Fruit fly (Drosophila melanogaster) whole organism, embryonic: Measurements from ENCODE around the gene Best2.

Experiments
- B-H2 ChIP-seq: fragments of 200-800 bp; sonication (Bioruptor generic); optimal IDR thresholded peaks from 2 replicates; lab custom pipeline; 2018; ENCODE audit warnings: missing biosample characterization, mild to moderate bottlenecking, missing genetic modification characterization
- CG10979 ChIP-seq: fragments of 200-800 bp; sonication (Bioruptor generic); optimal IDR thresholded peaks from 2 replicates; lab custom pipeline; 2018; ENCODE audit warnings: missing biosample characterization, mild to moderate bottlenecking, missing genetic modification characterization, moderate library complexity
- CG11247 ChIP-seq: fragments of 200-800 bp; sonication (Bioruptor generic); IDR thresholded peaks from 2 replicates; pipeline ENCODE4 v1.3.6; 2022; ENCODE audit warnings: missing biosample characterization, missing genetic modification characterization
- CG11504 ChIP-seq: fragments of 200-800 bp; sonication (Bioruptor generic); optimal IDR thresholded peaks from 3 replicates; lab custom pipeline; 2019; ENCODE audit warnings: missing biosample characterization, mild to moderate bottlenecking, missing genetic modification characterization, moderate library complexity
- CG12071 ChIP-seq: fragments of 200-800 bp; sonication (Bioruptor generic); optimal IDR thresholded peaks from 3 replicates; lab custom pipeline; 2018; ENCODE audit warnings: missing biosample characterization, mild to moderate bottlenecking, missing genetic modification characterization
- CG12769 ChIP-seq: fragments of 200-800 bp; sonication (Bioruptor generic); optimal IDR thresholded peaks from 2 replicates; lab custom pipeline; 2019; ENCODE audit warnings: missing biosample characterization, mild to moderate bottlenecking, missing genetic modification characterization, moderate library complexity
- CG2120 ChIP-seq: fragments of 200-800 bp; sonication (Bioruptor generic); optimal IDR thresholded peaks from 3 replicates; lab custom pipeline; 2016; ENCODE audit warnings: missing biosample characterization, missing genetic modification characterization
- CG2199 ChIP-seq: fragments of 200-800 bp; sonication (Bioruptor generic); IDR thresholded peaks from 3 replicates; pipeline ENCODE4 v1.3.6; 2022; ENCODE audit warnings: missing biosample characterization, missing genetic modification characterization
- CG2712 ChIP-seq: fragments of 200-800 bp; optimal IDR thresholded peaks from 3 replicates; lab custom pipeline; 2019; ENCODE audit warnings: missing biosample characterization, mild to moderate bottlenecking, missing genetic modification characterization, moderate library complexity
- CG31388 ChIP-seq: fragments of 200-800 bp; sonication (Bioruptor generic); optimal IDR thresholded peaks from 2 replicates; lab custom pipeline; 2016; ENCODE audit warnings: missing biosample characterization, missing genetic modification characterization
- CG32532 ChIP-seq: fragments of 200-800 bp; sonication (Bioruptor generic); IDR thresholded peaks from 2 replicates; pipeline ENCODE4 v1.3.6; 2022; ENCODE audit warnings: missing biosample characterization, missing genetic modification characterization
- CG34422 ChIP-seq: fragments of 200-800 bp; sonication (Bioruptor generic); IDR thresholded peaks from 3 replicates; pipeline ENCODE4 v1.3.6; 2022; ENCODE audit warnings: missing biosample characterization, missing genetic modification characterization
- CG5180 ChIP-seq: fragments of 200-800 bp; sonication (Bioruptor generic); optimal IDR thresholded peaks from 3 replicates; lab custom pipeline; 2017; ENCODE audit warnings: missing biosample characterization, missing genetic modification characterization, mild to moderate bottlenecking, moderate library complexity, missing genetic modification reagents
- CG6813 ChIP-seq: fragments of 200-800 bp; sonication (Bioruptor generic); optimal IDR thresholded peaks from 2 replicates; lab custom pipeline; 2017; ENCODE audit warnings: missing biosample characterization, missing genetic modification characterization, mild to moderate bottlenecking, moderate library complexity, missing genetic modification reagents
- CG7745 ChIP-seq: fragments of 200-800 bp; sonication (Bioruptor generic); optimal IDR thresholded peaks from 2 replicates; lab custom pipeline; 2018; ENCODE audit warnings: missing biosample characterization, mild to moderate bottlenecking, missing genetic modification characterization, moderate library complexity
- CrebB ChIP-seq: fragments of 200-800 bp; sonication (Bioruptor generic); optimal IDR thresholded peaks from 3 replicates; lab custom pipeline; 2018; ENCODE audit warnings: missing biosample characterization, mild to moderate bottlenecking, missing genetic modification characterization
- Eip74EF ChIP-seq, 2 experiments: fragments of 200-800 bp in 1 of 2; fragments of >200 bp in 1 of 2; sonication (Bioruptor generic) in 1 of 2; optimal IDR thresholded peaks; 2 replicates each; lab custom pipeline; 2017 to 2019; ENCODE audit warnings: missing biosample characterization in 2 of 2, missing genetic modification characterization in 2 of 2, mild to moderate bottlenecking in 1 of 2, moderate library complexity in 1 of 2
- Gug ChIP-seq: fragments of 200-800 bp; sonication (Bioruptor generic); IDR thresholded peaks from 4 replicates; pipeline ENCODE4 v1.3.6; 2022; ENCODE audit warnings: missing biosample characterization, missing genetic modification characterization
- Hsf ChIP-seq: fragments of 200-800 bp; sonication (Bioruptor generic); optimal IDR thresholded peaks from 3 replicates; lab custom pipeline; 2016; ENCODE audit warnings: missing biosample characterization, missing genetic modification characterization
- Jarid2 ChIP-seq: fragments of 200-800 bp; sonication (Bioruptor generic); optimal IDR thresholded peaks from 3 replicates; lab custom pipeline; 2017; ENCODE audit warnings: mild to moderate bottlenecking, missing biosample characterization, missing genetic modification reagents, missing genetic modification characterization
- Oli ChIP-seq: fragments of 200-800 bp; sonication (Bioruptor generic); optimal IDR thresholded peaks from 2 replicates; lab custom pipeline; 2018; ENCODE audit warnings: missing biosample characterization, mild to moderate bottlenecking, missing genetic modification characterization, moderate library complexity
- Opbp ChIP-seq: fragments of 200-800 bp; sonication (Bioruptor generic); IDR thresholded peaks from 3 replicates; pipeline ENCODE4 v1.3.6; 2022; ENCODE audit warnings: missing biosample characterization, missing genetic modification characterization; ENCODE audit not compliant: partially characterized antibody
- Pdp1 ChIP-seq, 2 experiments: fragments of 200-800 bp; sonication (Bioruptor generic); optimal IDR thresholded peaks; 3 replicates each; lab custom pipeline; 2016; ENCODE audit warnings: missing biosample characterization in 2 of 2, missing genetic modification characterization in 2 of 2, mild to moderate bottlenecking in 1 of 2, moderate library complexity in 1 of 2
- TFAM ChIP-seq: fragments of 200-800 bp; sonication (Bioruptor generic); optimal IDR thresholded peaks from 2 replicates; lab custom pipeline; 2017; ENCODE audit warnings: missing biosample characterization, missing genetic modification characterization, inconsistent platforms
- Trl ChIP-seq, 3 experiments: fragments of >200 bp in 2 of 3; fragments of 200-800 bp in 1 of 3; sonication (Bioruptor generic) in 1 of 3; optimal IDR thresholded peaks; 2 replicates in 1 of 3; 3 replicates in 2 of 3; lab custom pipeline; 2016 to 2017; ENCODE audit warnings: missing biosample characterization in 1 of 3, missing genetic modification characterization in 1 of 3
- ara ChIP-seq: fragments of 200-800 bp; sonication (Bioruptor generic); IDR thresholded peaks from 2 replicates; pipeline ENCODE4 v1.3.6; 2022; ENCODE audit warnings: missing biosample characterization, missing genetic modification characterization
- az2 ChIP-seq: fragments of 200-800 bp; sonication (Bioruptor generic); optimal IDR thresholded peaks from 3 replicates; lab custom pipeline; 2016; ENCODE audit warnings: missing biosample characterization, missing genetic modification characterization
- bsh ChIP-seq, 2 experiments: fragments of 200-800 bp; sonication (Bioruptor generic); optimal IDR thresholded peaks; 2 replicates each; lab custom pipeline; 2017 to 2018; ENCODE audit warnings: mild to moderate bottlenecking in 2 of 2, missing biosample characterization in 2 of 2, missing genetic modification characterization in 2 of 2, moderate library complexity in 1 of 2
- chinmo ChIP-seq: fragments of 200-800 bp; sonication (Bioruptor generic); IDR thresholded peaks from 4 replicates; pipeline ENCODE4 v1.3.6; 2022; ENCODE audit warnings: missing biosample characterization, missing genetic modification characterization; ENCODE audit not compliant: partially characterized antibody
- chn ChIP-seq: fragments of 200-800 bp; sonication (Bioruptor generic); optimal IDR thresholded peaks from 2 replicates; lab custom pipeline; 2016; ENCODE audit warnings: missing biosample characterization, missing genetic modification characterization
- ci ChIP-seq: fragments of 200-800 bp; sonication (Bioruptor generic); IDR thresholded peaks from 3 replicates; pipeline ENCODE4 v1.3.6; 2022; ENCODE audit warnings: missing biosample characterization, missing genetic modification characterization
- dysf ChIP-seq: fragments of 200-800 bp; sonication (Bioruptor generic); IDR thresholded peaks from 3 replicates; pipeline ENCODE4 v1.3.6; 2022; ENCODE audit warnings: missing biosample characterization, missing genetic modification characterization
- fru ChIP-seq: fragments of >200 bp; optimal IDR thresholded peaks from 2 replicates; lab custom pipeline; 2017
- gsb ChIP-seq: fragments of 200-800 bp; sonication (Bioruptor generic); IDR thresholded peaks from 2 replicates; pipeline ENCODE4 v1.3.6; 2022; ENCODE audit warnings: missing biosample characterization, missing genetic modification characterization
- hth ChIP-seq: fragments of >200 bp; optimal IDR thresholded peaks from 2 replicates; lab custom pipeline; 2017; ENCODE audit warnings: inconsistent platforms
- kni ChIP-seq: fragments of 200-800 bp; sonication (Bioruptor generic); optimal IDR thresholded peaks from 3 replicates; lab custom pipeline; 2017; ENCODE audit warnings: mild to moderate bottlenecking, missing biosample characterization, missing genetic modification reagents, missing genetic modification characterization
- lilli ChIP-seq: fragments of 200-800 bp; sonication (Bioruptor generic); optimal IDR thresholded peaks from 3 replicates; lab custom pipeline; 2016; ENCODE audit warnings: missing biosample characterization, missing genetic modification characterization
- nau ChIP-seq: fragments of 200-800 bp; sonication (Bioruptor generic); optimal IDR thresholded peaks from 3 replicates; lab custom pipeline; 2017; ENCODE audit warnings: missing biosample characterization, mild to moderate bottlenecking, missing genetic modification characterization, missing genetic modification reagents
- odd ChIP-seq: fragments of 200-800 bp; sonication (Bioruptor generic); optimal IDR thresholded peaks from 2 replicates; lab custom pipeline; 2017; ENCODE audit warnings: missing biosample characterization, mild to moderate bottlenecking, missing genetic modification characterization
- otp ChIP-seq: fragments of 200-800 bp; sonication (Bioruptor generic); IDR thresholded peaks from 3 replicates; pipeline ENCODE4, ENCODE4 v1.3.6; 2022; ENCODE audit warnings: missing biosample characterization, missing genetic modification characterization
- pfk ChIP-seq: fragments of 200-800 bp; sonication (Bioruptor generic); optimal IDR thresholded peaks from 2 replicates; lab custom pipeline; 2018; ENCODE audit warnings: missing biosample characterization, mild to moderate bottlenecking, missing genetic modification characterization, moderate library complexity
- psq ChIP-seq: fragments of 200-800 bp; sonication (Bioruptor generic); optimal IDR thresholded peaks from 2 replicates; lab custom pipeline; 2017; ENCODE audit warnings: missing biosample characterization, missing genetic modification characterization
- seq ChIP-seq: fragments of 200-800 bp; sonication (Bioruptor generic); IDR thresholded peaks from 2 replicates; pipeline ENCODE4 v1.3.6; 2022; ENCODE audit warnings: missing biosample characterization, missing genetic modification characterization
- sna ChIP-seq: fragments of 200-800 bp; sonication (Bioruptor generic); IDR thresholded peaks from 2 replicates; pipeline ENCODE4 v1.3.6; 2022; ENCODE audit warnings: missing biosample characterization, missing genetic modification characterization; ENCODE audit not compliant: partially characterized antibody
- stwl ChIP-seq: fragments of 200-800 bp; sonication (Bioruptor generic); optimal IDR thresholded peaks from 3 replicates; lab custom pipeline; 2018; ENCODE audit warnings: missing biosample characterization, mild to moderate bottlenecking, missing genetic modification characterization, moderate library complexity
- trh ChIP-seq: fragments of 200-800 bp; sonication (Bioruptor generic); optimal IDR thresholded peaks from 2 replicates; lab custom pipeline; 2016; ENCODE audit warnings: missing biosample characterization, missing genetic modification characterization
- vnd ChIP-seq: fragments of 200-800 bp; sonication (Bioruptor generic); IDR thresholded peaks from 3 replicates; pipeline ENCODE4 v1.3.6; 2022; ENCODE audit warnings: missing biosample characterization, missing genetic modification characterization; ENCODE audit not compliant: partially characterized antibody

Best2 gene

DNA sequence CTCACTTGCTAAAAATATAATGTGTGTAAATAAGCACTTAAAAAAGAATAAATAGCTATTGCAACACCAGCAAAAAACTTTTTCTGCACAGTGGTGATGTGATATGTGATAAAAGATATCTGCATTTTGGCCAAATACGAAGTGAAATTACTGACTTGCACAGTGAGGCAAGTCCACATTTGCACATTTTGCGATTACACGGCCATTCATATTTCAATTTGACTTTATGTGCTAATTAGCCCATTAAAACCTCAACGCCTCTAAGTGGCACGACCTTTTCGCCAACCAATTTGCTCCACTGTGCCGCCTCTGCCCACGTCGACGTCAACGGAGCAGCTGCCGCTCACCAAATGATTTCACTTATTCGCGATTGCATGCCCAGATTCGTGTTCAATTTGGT lies 36.3 kb downstream of the Best2 start, which contains the start of gene CG33946 (continued):
- TF ChIP-seq CG11504 (tag; lab: Kevin White, UChicago) (peak; percentile 13), Gug (GFP tag; lab: Robert Waterston, UW) (peak; percentile 24; the same call in 1 of the 4 replicates), hth (lab: Kevin White, UChicago) (no peak), CG32532 (GFP tag; lab: Robert Waterston, UW) (0 out of 2 replicates have a peak, but pooled peaks have one; percentile 19), trh (GFP tag; lab: Kevin White, UChicago) (peak; percentile 28), az2 (peak; percentile 23), ara (peak; percentile 42; the same call in 1 of the 2 replicates), dysf (peak; percentile 24; the same call in 1 of the 3 replicates), seq (GFP tag; lab: Robert Waterston, UW) (0 out of 2 replicates have a peak, but pooled peaks have one; percentile 10), CG2120 (GFP tag; lab: Kevin White, UChicago) (no peak), CG2712 (tag; lab: Kevin White, UChicago) (peak; percentile 23), vnd (GFP tag; lab: Robert Waterston, UW) (0 out of 3 replicates have a peak, but pooled peaks have one; percentile 18), lilli (GFP tag; lab: Kevin White, UChicago) (peak; percentile 13), TFAM (GFP tag; lab: Kevin White, UChicago) (no peak), Hsf (peak; percentile 25), Oli (tag; lab: Kevin White, UChicago) (peak; percentile 6), chn (GFP tag; lab: Kevin White, UChicago) (peak; percentile 33), Pdp1 (GFP tag; optimal IDR thresholded peaks at IDR 0.05; lab: Kevin White, UChicago) (peak in 1 of 2 experiments; percentile 8)

DNA sequence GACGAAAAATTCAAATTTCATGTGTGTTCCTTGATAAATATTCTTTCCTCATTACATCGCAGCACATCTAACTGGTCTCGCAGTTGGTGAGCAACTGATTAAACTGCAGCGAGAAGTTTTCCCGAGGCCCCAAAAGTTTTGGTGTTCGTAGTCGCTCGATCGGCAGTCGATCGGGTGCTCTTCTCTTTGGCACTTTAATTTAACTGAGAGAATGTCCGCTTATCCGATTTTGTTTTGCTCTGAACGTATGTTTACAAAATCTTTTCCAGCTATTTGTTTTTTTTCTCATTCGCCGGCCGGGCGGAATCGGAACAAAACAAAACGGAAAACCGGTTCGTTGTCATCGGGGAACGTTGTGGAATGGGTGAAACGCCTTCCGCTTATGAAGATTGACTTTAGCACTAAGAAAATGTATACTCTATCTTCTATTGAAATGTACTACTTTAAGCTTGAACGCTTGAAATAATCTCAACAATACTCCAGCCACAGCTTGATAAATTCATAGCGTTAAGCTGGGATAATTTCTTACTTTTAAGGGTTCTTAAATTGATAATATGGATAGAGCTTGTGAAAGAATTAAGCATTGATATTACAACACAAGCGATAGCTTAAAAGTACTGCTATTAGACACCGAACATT lies 37.8 kb downstream of the Best2 start:
- TF ChIP-seq chinmo (GFP tag; lab: Robert Waterston, UW): peak; percentile 93
- peak; percentile 40 for TF ChIP-seq kni (GFP tag; lab: Kevin White, UChicago)
- peak; percentile 60 for TF ChIP-seq CG12071 (GFP tag; lab: Kevin White, UChicago)
- peak in 1 of 2 experiments; percentile 56 for TF ChIP-seq bsh (GFP tag; optimal IDR thresholded peaks at IDR 0.05; lab: Kevin White, UChicago)
- peak; percentile 29 for TF ChIP-seq CG7745 (tag; lab: Kevin White, UChicago)
- peak; percentile 57; the same call in 1 of the 3 replicates for TF ChIP-seq CG2199 (GFP tag; lab: Robert Waterston, UW)
- peak; percentile 78; the same call in 2 of the 3 replicates for TF ChIP-seq ci (GFP tag; lab: Robert Waterston, UW)
- no peak for TF ChIP-seq fru
- TF ChIP-seq CG10979 (tag; lab: Kevin White, UChicago): peak; percentile 10
- no peak for TF ChIP-seq gsb (GFP tag; lab: Robert Waterston, UW)
- peak; percentile 94 for TF ChIP-seq pfk
- TF ChIP-seq Trl (optimal IDR thresholded peaks at IDR 0.05; lab: Kevin White, UChicago): peak; percentile 70 to 72
- TF ChIP-seq Trl (GFP tag; optimal IDR thresholded peaks at IDR 0.05; lab: Kevin White, UChicago): no peak
- TF ChIP-seq CG31388: no peak
- TF ChIP-seq CG6813 (GFP tag; lab: Kevin White, UChicago): peak; percentile 56
- TF ChIP-seq stwl: peak; percentile 3
- TF ChIP-seq CG34422 (GFP tag; lab: Robert Waterston, UW): peak; percentile 95; the same call in 2 of the 3 replicates
- TF ChIP-seq sna (GFP tag; lab: Robert Waterston, UW): peak; percentile 23; the same call in 1 of the 2 replicates
- TF ChIP-seq otp: peak; percentile 13; the same call in 1 of the 3 replicates
- TF ChIP-seq nau (GFP tag; lab: Kevin White, UChicago): peak; percentile 16
- peak; percentile 47 for TF ChIP-seq odd (GFP tag; lab: Kevin White, UChicago)
- TF ChIP-seq CG12769 (tag; lab: Kevin White, UChicago): peak; percentile 21
- TF ChIP-seq CrebB (tag; lab: Kevin White, UChicago): peak; percentile 51
- TF ChIP-seq B-H2 (GFP tag; lab: Kevin White, UChicago): peak; percentile 15
- peak in 1 of 2 experiments; percentile 63 for TF ChIP-seq Eip74EF (GFP tag; optimal IDR thresholded peaks at IDR 0.05; lab: Kevin White, UChicago)
- TF ChIP-seq psq: peak; percentile 96
- peak; percentile 3 for TF ChIP-seq CG5180 (GFP tag; lab: Kevin White, UChicago)
- TF ChIP-seq CG11247 (GFP tag; lab: Robert Waterston, UW): no peak
- peak; percentile 47; the same call in 1 of the 3 replicates for TF ChIP-seq Opbp (GFP tag; lab: Robert Waterston, UW)
- peak; percentile 80 for TF ChIP-seq Jarid2 (GFP tag; lab: Kevin White, UChicago)
